Fruit fly (Drosophila melanogaster): ENCODE data around the gene cass.

dm6 chr2L:17514090-17514715 lies 36.5 kb upstream of the cass start:
- TF ChIP-seq usp (GFP tag; optimal IDR thresholded peaks at IDR 0.05) (no peak), pan (optimal IDR thresholded peaks at IDR 0.05) (no peak), Dll (optimal IDR thresholded peaks at IDR 0.05) (no peak), CG8478 (optimal IDR thresholded peaks at IDR 0.05) (no peak)
